Worm (Caenorhabditis elegans): ENCODE measurements around the gene M02G9.4.

ce11 chrII:10311973-10312372 lies 5.1 kb upstream of the M02G9.4 start, which contains the start of gene srlf-34:
- no peak for TF ChIP-seq ama-1 (optimal IDR thresholded peaks at IDR 0.05)
- no peak for TF ChIP-seq pat-9 (tag; optimal IDR thresholded peaks at IDR 0.05)
- no peak for TF ChIP-seq pqm-1 (tag; optimal IDR thresholded peaks at IDR 0.05)
- no peak for TF ChIP-seq ceh-24 (tag; optimal IDR thresholded peaks at IDR 0.05)

Measured in whole organism, late embryonic.